Fruit fly (Drosophila melanogaster) whole organism, embryonic: ENCODE measurements around the gene CG7906.

Experiments
- Atf3 ChIP-seq: fragments of 200-800 bp; sonication (Bioruptor generic); optimal IDR thresholded peaks from 3 replicates; lab custom pipeline; 2016; ENCODE audit warnings: missing biosample characterization, missing genetic modification characterization
- B-H2 ChIP-seq: fragments of 200-800 bp; sonication (Bioruptor generic); optimal IDR thresholded peaks from 2 replicates; lab custom pipeline; 2018; ENCODE audit warnings: missing biosample characterization, mild to moderate bottlenecking, missing genetic modification characterization
- BEAF-32 ChIP-seq: fragments of 200-800 bp; sonication (Bioruptor generic); optimal IDR thresholded peaks from 3 replicates; lab custom pipeline; 2017; ENCODE audit warnings: missing biosample characterization, missing genetic modification characterization, mild to moderate bottlenecking, moderate library complexity, missing genetic modification reagents
- Bgb ChIP-seq: fragments of 200-800 bp; sonication (Bioruptor generic); IDR thresholded peaks from 2 replicates; pipeline ENCODE4 v1.3.6; 2022; ENCODE audit warnings: missing biosample characterization, missing genetic modification characterization; ENCODE audit not compliant: partially characterized antibody
- CG10366 ChIP-seq: fragments of 200-800 bp; sonication (Bioruptor generic); IDR thresholded peaks from 2 replicates; pipeline ENCODE4 v1.3.6; 2022; ENCODE audit warnings: missing biosample characterization, missing genetic modification characterization
- CG11723 ChIP-seq: fragments of 200-800 bp; sonication (Bioruptor generic); optimal IDR thresholded peaks from 2 replicates; lab custom pipeline; 2017; ENCODE audit warnings: missing biosample characterization, mild to moderate bottlenecking, missing genetic modification characterization
- CG13287 ChIP-seq: fragments of 200-800 bp; sonication (Bioruptor generic); IDR thresholded peaks from 2 replicates; pipeline ENCODE4 v1.3.6; 2022; ENCODE audit warnings: missing biosample characterization, missing genetic modification characterization; ENCODE audit not compliant: partially characterized antibody
- CG1603 ChIP-seq: fragments of 200-800 bp; sonication (Bioruptor generic); optimal IDR thresholded peaks from 2 replicates; lab custom pipeline; 2019; ENCODE audit warnings: missing biosample characterization, mild to moderate bottlenecking, missing genetic modification characterization, moderate library complexity
- CG17568 ChIP-seq: fragments of 200-800 bp; sonication (Bioruptor generic); optimal IDR thresholded peaks from 2 replicates; lab custom pipeline; 2018; ENCODE audit warnings: missing biosample characterization, mild to moderate bottlenecking, missing genetic modification characterization, moderate library complexity
- CG18476 ChIP-seq: fragments of 200-800 bp; sonication (Bioruptor generic); optimal IDR thresholded peaks from 2 replicates; lab custom pipeline; 2016; ENCODE audit warnings: missing biosample characterization, mild to moderate bottlenecking, missing genetic modification characterization
- CG2199 ChIP-seq: fragments of 200-800 bp; sonication (Bioruptor generic); IDR thresholded peaks from 3 replicates; pipeline ENCODE4 v1.3.6; 2022; ENCODE audit warnings: missing biosample characterization, missing genetic modification characterization
- CG30403 ChIP-seq: fragments of 200-800 bp; sonication (Bioruptor generic); optimal IDR thresholded peaks from 3 replicates; lab custom pipeline; 2016; ENCODE audit warnings: missing biosample characterization, missing genetic modification characterization
- CG31224 ChIP-seq: fragments of 200-800 bp; sonication (Bioruptor generic); IDR thresholded peaks from 2 replicates; pipeline ENCODE4 v1.3.6; 2022; ENCODE audit warnings: missing biosample characterization, missing genetic modification characterization
- CG3281 ChIP-seq: fragments of 200-800 bp; sonication (Bioruptor generic); optimal IDR thresholded peaks from 3 replicates; lab custom pipeline; 2017; ENCODE audit warnings: missing biosample characterization, mild to moderate bottlenecking, missing genetic modification characterization
- CG34422 ChIP-seq: fragments of 200-800 bp; sonication (Bioruptor generic); IDR thresholded peaks from 3 replicates; pipeline ENCODE4 v1.3.6; 2022; ENCODE audit warnings: missing biosample characterization, missing genetic modification characterization
- CG4282 ChIP-seq: fragments of 200-800 bp; sonication (Bioruptor generic); optimal IDR thresholded peaks from 2 replicates; lab custom pipeline; 2016; ENCODE audit warnings: missing biosample characterization, missing genetic modification characterization
- CG5180 ChIP-seq: fragments of 200-800 bp; sonication (Bioruptor generic); optimal IDR thresholded peaks from 3 replicates; lab custom pipeline; 2017; ENCODE audit warnings: missing biosample characterization, missing genetic modification characterization, mild to moderate bottlenecking, moderate library complexity, missing genetic modification reagents
- CG6175 ChIP-seq: fragments of 200-800 bp; sonication (Bioruptor generic); IDR thresholded peaks from 3 replicates; pipeline ENCODE4 v1.3.6; 2022; ENCODE audit warnings: missing biosample characterization, missing genetic modification characterization
- CG6654 ChIP-seq: fragments of 200-800 bp; sonication (Bioruptor generic); optimal IDR thresholded peaks from 2 replicates; lab custom pipeline; 2017; ENCODE audit warnings: missing biosample characterization, mild to moderate bottlenecking, missing genetic modification characterization
- CG6791 ChIP-seq: fragments of 200-800 bp; sonication (Bioruptor generic); IDR thresholded peaks from 3 replicates; pipeline ENCODE4 v1.3.6; 2022; ENCODE audit warnings: missing biosample characterization, missing genetic modification characterization; ENCODE audit not compliant: partially characterized antibody
- CG7963 ChIP-seq: fragments of 200-800 bp; sonication (Bioruptor generic); IDR thresholded peaks from 3 replicates; pipeline ENCODE4 v1.3.6; 2022; ENCODE audit warnings: missing biosample characterization, missing genetic modification characterization; ENCODE audit not compliant: partially characterized antibody
- CG8281 ChIP-seq: fragments of 200-800 bp; sonication (Bioruptor generic); optimal IDR thresholded peaks from 2 replicates; lab custom pipeline; 2018; ENCODE audit warnings: missing biosample characterization, mild to moderate bottlenecking, missing genetic modification characterization, moderate library complexity
- CG9609 ChIP-seq: fragments of 200-800 bp; sonication (Bioruptor generic); optimal IDR thresholded peaks from 3 replicates; lab custom pipeline; 2016; ENCODE audit warnings: missing biosample characterization, missing genetic modification characterization
- Dad ChIP-seq: fragments of 200-800 bp; sonication (Bioruptor generic); optimal IDR thresholded peaks from 3 replicates; lab custom pipeline; 2016; ENCODE audit warnings: missing biosample characterization, missing genetic modification characterization
- Dbx ChIP-seq: fragments of 200-800 bp; sonication (Bioruptor generic); IDR thresholded peaks from 3 replicates; pipeline ENCODE4 v1.3.6; 2022; ENCODE audit warnings: missing biosample characterization, missing genetic modification characterization
- Eip74EF ChIP-seq, 2 experiments: fragments of 200-800 bp in 1 of 2; fragments of >200 bp in 1 of 2; sonication (Bioruptor generic) in 1 of 2; optimal IDR thresholded peaks; 2 replicates each; lab custom pipeline; 2017 to 2019; ENCODE audit warnings: missing biosample characterization in 2 of 2, missing genetic modification characterization in 2 of 2, mild to moderate bottlenecking in 1 of 2, moderate library complexity in 1 of 2
- Fer3 ChIP-seq: fragments of 200-800 bp; sonication (Bioruptor generic); optimal IDR thresholded peaks from 2 replicates; lab custom pipeline; 2018; ENCODE audit warnings: missing biosample characterization, mild to moderate bottlenecking, missing genetic modification characterization, moderate library complexity
- Gug ChIP-seq: fragments of 200-800 bp; sonication (Bioruptor generic); IDR thresholded peaks from 4 replicates; pipeline ENCODE4 v1.3.6; 2022; ENCODE audit warnings: missing biosample characterization, missing genetic modification characterization
- H2.0 ChIP-seq: fragments of 200-800 bp; sonication (Bioruptor generic); IDR thresholded peaks from 2 replicates; pipeline ENCODE4 v1.3.6; 2022; ENCODE audit warnings: missing biosample characterization, missing genetic modification characterization
- Hr78 ChIP-seq, 2 experiments: fragments of 200-800 bp in 1 of 2; fragments of >200 bp in 1 of 2; sonication (Bioruptor generic) in 1 of 2; optimal IDR thresholded peaks; 2 replicates each; lab custom pipeline; 2017 to 2019; ENCODE audit warnings: missing biosample characterization in 2 of 2, missing genetic modification characterization in 2 of 2, mild to moderate bottlenecking in 1 of 2, moderate library complexity in 1 of 2
- Hsf ChIP-seq: fragments of 200-800 bp; sonication (Bioruptor generic); optimal IDR thresholded peaks from 3 replicates; lab custom pipeline; 2016; ENCODE audit warnings: missing biosample characterization, missing genetic modification characterization
- Kr ChIP-seq: fragments of 200-800 bp; sonication (Bioruptor generic); optimal IDR thresholded peaks from 2 replicates; lab custom pipeline; 2017; ENCODE audit warnings: missing biosample characterization, mild to moderate bottlenecking, missing genetic modification characterization
- Lim3 ChIP-seq: fragments of 200-800 bp; sonication (Bioruptor generic); IDR thresholded peaks from 2 replicates; pipeline ENCODE4 v1.3.6; 2022; ENCODE audit warnings: missing biosample characterization, missing genetic modification characterization
- Xrp1 ChIP-seq: fragments of 200-800 bp; sonication (Bioruptor generic); IDR thresholded peaks from 2 replicates; pipeline ENCODE4 v1.3.6; 2022; ENCODE audit warnings: missing biosample characterization, missing genetic modification characterization
- ab ChIP-seq: fragments of 200-800 bp; sonication (Bioruptor generic); optimal IDR thresholded peaks from 2 replicates; lab custom pipeline; 2016; ENCODE audit warnings: missing biosample characterization, missing genetic modification characterization
- btn ChIP-seq: fragments of 200-800 bp; sonication (Bioruptor generic); optimal IDR thresholded peaks from 2 replicates; lab custom pipeline; 2016; ENCODE audit warnings: missing biosample characterization, missing genetic modification characterization
- chinmo ChIP-seq: fragments of 200-800 bp; sonication (Bioruptor generic); IDR thresholded peaks from 4 replicates; pipeline ENCODE4 v1.3.6; 2022; ENCODE audit warnings: missing biosample characterization, missing genetic modification characterization; ENCODE audit not compliant: partially characterized antibody
- dmrt11E ChIP-seq: fragments of 200-800 bp; sonication (Bioruptor generic); optimal IDR thresholded peaks from 3 replicates; lab custom pipeline; 2018; ENCODE audit warnings: missing biosample characterization, mild to moderate bottlenecking, missing genetic modification characterization, moderate library complexity
- dpn ChIP-seq, 2 experiments: fragments of 200-800 bp; sonication (Bioruptor generic); optimal IDR thresholded peaks; 3 replicates each; lab custom pipeline; 2016; ENCODE audit warnings: missing biosample characterization in 2 of 2, missing genetic modification characterization in 2 of 2
- gsb-n ChIP-seq: fragments of 200-800 bp; sonication (Bioruptor generic); optimal IDR thresholded peaks from 3 replicates; lab custom pipeline; 2018; ENCODE audit warnings: missing biosample characterization, mild to moderate bottlenecking, missing genetic modification characterization
- kni ChIP-seq: fragments of 200-800 bp; sonication (Bioruptor generic); optimal IDR thresholded peaks from 3 replicates; lab custom pipeline; 2017; ENCODE audit warnings: mild to moderate bottlenecking, missing biosample characterization, missing genetic modification reagents, missing genetic modification characterization
- maf-S ChIP-seq: fragments of 200-800 bp; sonication (Bioruptor generic); optimal IDR thresholded peaks from 2 replicates; lab custom pipeline; 2016; ENCODE audit warnings: missing biosample characterization, missing genetic modification characterization
- scrt ChIP-seq: fragments of 200-800 bp; sonication (Bioruptor generic); optimal IDR thresholded peaks from 2 replicates; lab custom pipeline; 2018; ENCODE audit warnings: missing biosample characterization, mild to moderate bottlenecking, missing genetic modification characterization, moderate library complexity
- stwl ChIP-seq: fragments of 200-800 bp; sonication (Bioruptor generic); optimal IDR thresholded peaks from 3 replicates; lab custom pipeline; 2018; ENCODE audit warnings: missing biosample characterization, mild to moderate bottlenecking, missing genetic modification characterization, moderate library complexity
- trem ChIP-seq: fragments of 200-800 bp; optimal IDR thresholded peaks from 3 replicates; lab custom pipeline; 2019; ENCODE audit warnings: missing biosample characterization, mild to moderate bottlenecking, missing genetic modification characterization, moderate library complexity
- twi ChIP-seq: fragments of 200-800 bp; optimal IDR thresholded peaks from 2 replicates; lab custom pipeline; 2019; ENCODE audit warnings: missing biosample characterization, mild to moderate bottlenecking, missing genetic modification characterization, moderate library complexity
- tx ChIP-seq: fragments of 200-800 bp; sonication (Bioruptor generic); optimal IDR thresholded peaks from 2 replicates; lab custom pipeline; 2016; ENCODE audit warnings: missing biosample characterization, missing genetic modification characterization

The CG7906 gene

dm6 chr3L:14204659-14205568 lies 31.5 kb upstream of the CG7906 start (continued):
- TF ChIP-seq Fer3 (tag; lab: Kevin White, UChicago), result peak; percentile 8
- TF ChIP-seq Hsf (GFP tag; lab: Kevin White, UChicago), result no peak
- TF ChIP-seq ab (GFP tag; lab: Kevin White, UChicago), result no peak
- TF ChIP-seq Hr78 (GFP tag; optimal IDR thresholded peaks at IDR 0.05; lab: Kevin White, UChicago), result no peak
- no peak for TF ChIP-seq CG9609 (GFP tag; lab: Kevin White, UChicago)
- TF ChIP-seq gsb-n, result no peak
- no peak for TF ChIP-seq CG11723 (GFP tag; lab: Kevin White, UChicago)
- TF ChIP-seq stwl (tag; lab: Kevin White, UChicago), result peak; percentile 33
- TF ChIP-seq Kr (GFP tag; lab: Kevin White, UChicago), result no peak
- TF ChIP-seq CG30403 (GFP tag; lab: Kevin White, UChicago), result peak; percentile 51
- no peak for TF ChIP-seq Lim3 (GFP tag; lab: Robert Waterston, UW)
- no peak for TF ChIP-seq CG3281 (GFP tag; lab: Kevin White, UChicago)
- no peak for TF ChIP-seq CG6175 (GFP tag; lab: Robert Waterston, UW)
- TF ChIP-seq CG8281 (tag; lab: Kevin White, UChicago), result no peak
- TF ChIP-seq CG31224 (GFP tag; lab: Robert Waterston, UW), result no peak
- TF ChIP-seq CG2199 (GFP tag; lab: Robert Waterston, UW), result 0 out of 3 replicates have a peak, but pooled peaks have one; percentile 36
- no peak for TF ChIP-seq Atf3 (GFP tag; lab: Kevin White, UChicago)
- no peak for TF ChIP-seq CG34422 (GFP tag; lab: Robert Waterston, UW)
- TF ChIP-seq CG18476, result no peak
- TF ChIP-seq CG6791 (GFP tag; lab: Robert Waterston, UW), result 0 out of 3 replicates have a peak, but pooled peaks have one; percentile 13
- no peak for TF ChIP-seq maf-S (GFP tag; lab: Kevin White, UChicago)
- TF ChIP-seq CG7963, result no peak
- 0 out of 4 replicates have a peak, but pooled peaks have one; percentile 28 for TF ChIP-seq Gug
- TF ChIP-seq CG4282 (GFP tag; lab: Kevin White, UChicago), result no peak
- no peak for TF ChIP-seq scrt (GFP tag; lab: Kevin White, UChicago)
- TF ChIP-seq Dbx (GFP tag; lab: Robert Waterston, UW), result no peak
- TF ChIP-seq tx, result no peak
- peak; percentile 58; the same call in 1 of the 2 replicates for TF ChIP-seq Bgb (GFP tag; lab: Robert Waterston, UW)
- TF ChIP-seq CG6654 (GFP tag; lab: Kevin White, UChicago), result no peak
- no peak for TF ChIP-seq twi (tag; lab: Kevin White, UChicago)
- no peak for TF ChIP-seq Eip74EF (GFP tag; optimal IDR thresholded peaks at IDR 0.05; lab: Kevin White, UChicago)
- TF ChIP-seq BEAF-32 (GFP tag; lab: Kevin White, UChicago), result no peak
- TF ChIP-seq dmrt11E (tag; lab: Kevin White, UChicago), result no peak
- TF ChIP-seq B-H2, result no peak
- peak; percentile 38 for TF ChIP-seq kni (GFP tag; lab: Kevin White, UChicago)
- peak; percentile 99 for TF ChIP-seq CG5180 (GFP tag; lab: Kevin White, UChicago)
- 0 out of 2 replicates have a peak, but pooled peaks have one; percentile 51 for TF ChIP-seq CG10366
- TF ChIP-seq CG17568 (GFP tag; lab: Kevin White, UChicago), result no peak
- peak; percentile 27 for TF ChIP-seq trem (tag; lab: Kevin White, UChicago)
- TF ChIP-seq Dad, result no peak
- no peak for TF ChIP-seq CG1603
- TF ChIP-seq dpn (GFP tag; optimal IDR thresholded peaks at IDR 0.05; lab: Kevin White, UChicago), result peak; percentile 3 to 15
- no peak for TF ChIP-seq btn
- TF ChIP-seq Xrp1 (GFP tag; lab: Robert Waterston, UW), result peak; percentile 25; the same call in 1 of the 2 replicates
- peak; percentile 44; the same call in 1 of the 2 replicates for TF ChIP-seq H2.0 (GFP tag; lab: Robert Waterston, UW)
- TF ChIP-seq chinmo (GFP tag; lab: Robert Waterston, UW), result no peak
- peak; percentile 49; the same call in 1 of the 2 replicates for TF ChIP-seq CG13287
